3 worm cellular contexts compared by ENCODE assay signal in the genomic region with DNA sequence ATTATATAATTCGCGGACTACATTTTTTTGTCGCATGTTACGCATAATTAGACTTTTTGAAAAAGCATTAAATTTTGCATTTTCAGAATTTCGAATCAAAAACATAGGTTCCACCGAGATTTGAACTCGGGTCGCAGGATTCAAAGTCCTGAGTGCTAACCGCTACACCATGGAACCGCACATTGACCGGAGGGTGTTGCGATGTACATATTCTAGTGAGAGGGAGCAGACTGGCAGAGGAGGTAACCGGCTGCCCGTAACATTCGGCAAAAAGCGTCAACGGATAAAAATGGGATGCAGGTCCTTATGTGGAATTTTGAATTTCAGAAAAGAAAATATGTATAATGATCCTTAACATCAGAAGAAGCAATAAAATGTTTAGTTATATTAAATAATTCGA.
TF ChIP-seq lines count a peak whose summit lies in the region.

No protein-coding gene starts in this region.

TF ChIP-seq in whole organism, L4 larva, 104 proteins besides CTCF, POLR2A, EP300 and RAD21 (continued from another document and continues in another):
- TF ChIP-seq unc-62 (GFP tag; optimal IDR thresholded peaks at IDR 0.05 in 1 of 2; lab: Kevin White, UChicago) (peak in 1 of 2 experiments; percentile 71), unc-62 (tag; optimal IDR thresholded peaks at IDR 0.05; lab: Kevin White, UChicago) (no peak), mxl-2 (GFP tag; conservative IDR thresholded peaks at IDR 0.05; lab: Robert Waterston, UW) (no peak), nhr-10 (tag; optimal IDR thresholded peaks at IDR 0.05; lab: Kevin White, UChicago) (no peak), ceh-44 (GFP tag; IDR thresholded peaks at IDR 0.05; lab: Robert Waterston, UW) (0 out of 2 replicates have a peak, but pooled peaks have one; percentile 4), tag-97 (GFP tag; IDR thresholded peaks at IDR 0.05; lab: Robert Waterston, UW) (no peak), madf-5 (GFP tag; IDR thresholded peaks at IDR 0.05; lab: Robert Waterston, UW) (peak in 1 of 2 experiments; percentile 72; a peak in 2 of 4 replicates), snpc-1.2 (GFP tag; IDR thresholded peaks at IDR 0.05; lab: Robert Waterston, UW) (no peak; the same call in 1 of the 2 replicates), F44E2.7 (GFP tag; IDR thresholded peaks at IDR 0.05; lab: Robert Waterston, UW) (0 out of 2 replicates have a peak, but pooled peaks have one; percentile 51), ZK546.5 (tag; optimal IDR thresholded peaks at IDR 0.05; lab: Kevin White, UChicago) (no peak), F49E8.2 (tag; optimal IDR thresholded peaks at IDR 0.05; lab: Kevin White, UChicago; ENCODE audit: borderline replicate concordance) (peak; percentile 45), unc-130 (GFP tag; optimal IDR thresholded peaks at IDR 0.05; lab: Kevin White, UChicago) (no peak), hlh-30 (tag; optimal IDR thresholded peaks at IDR 0.05; lab: Kevin White, UChicago; ENCODE audit: insufficient read depth) (peak; percentile 28), Y5F2A.4 (GFP tag; optimal IDR thresholded peaks at IDR 0.05; lab: Kevin White, UChicago) (peak; percentile 30), nhr-76 (tag; optimal IDR thresholded peaks at IDR 0.05; lab: Kevin White, UChicago) (no peak), fos-1 (tag; optimal IDR thresholded peaks at IDR 0.05; lab: Kevin White, UChicago) (no peak), nhr-48 (tag; optimal IDR thresholded peaks at IDR 0.05; lab: Kevin White, UChicago) (peak; percentile 36), R02D3.7 (tag; optimal IDR thresholded peaks at IDR 0.05; lab: Kevin White, UChicago) (no peak), rbr-2 (tag; optimal IDR thresholded peaks at IDR 0.05; lab: Kevin White, UChicago) (peak; percentile 36), F37D6.2 (tag; optimal IDR thresholded peaks at IDR 0.05; lab: Kevin White, UChicago) (peak; percentile 34), tra-1 (GFP tag; IDR thresholded peaks at IDR 0.05; lab: Robert Waterston, UW) (no peak), aly-2 (tag; optimal IDR thresholded peaks at IDR 0.05; lab: Kevin White, UChicago) (no peak), F10B5.3 (tag; optimal IDR thresholded peaks at IDR 0.05; lab: Kevin White, UChicago) (no peak), mep-1 (tag; optimal IDR thresholded peaks at IDR 0.05; lab: Kevin White, UChicago) (peak; percentile 44), lin-29 (GFP tag; IDR thresholded peaks at IDR 0.05; lab: Robert Waterston, UW) (no peak), skn-1 (tag; optimal IDR thresholded peaks at IDR 0.05; lab: Kevin White, UChicago) (no peak), cey-2 (tag; optimal IDR thresholded peaks at IDR 0.05; lab: Kevin White, UChicago; ENCODE audit: borderline replicate concordance, insufficient read depth) (no peak), nhr-6 (tag; optimal IDR thresholded peaks at IDR 0.05; lab: Kevin White, UChicago) (no peak), madf-9 (GFP tag; conservative IDR thresholded peaks at IDR 0.05; lab: Robert Waterston, UW) (peak; percentile 58), hlh-11 (tag; optimal IDR thresholded peaks at IDR 0.05; lab: Kevin White, UChicago) (peak; percentile 12), mdt-29 (GFP tag; IDR thresholded peaks at IDR 0.05; lab: Robert Waterston, UW) (no peak), jun-1 (tag; optimal IDR thresholded peaks at IDR 0.05; lab: Kevin White, UChicago) (no peak), daf-19 (GFP tag; conservative IDR thresholded peaks at IDR 0.05; lab: Robert Waterston, UW) (no peak), spr-3 (GFP tag; optimal IDR thresholded peaks at IDR 0.05; lab: Kevin White, UChicago) (peak; percentile 6), lin-13 (GFP tag; optimal IDR thresholded peaks at IDR 0.05; lab: Kevin White, UChicago) (peak; percentile 43), ceh-82 (tag; optimal IDR thresholded peaks at IDR 0.05; lab: Kevin White, UChicago) (no peak), F26F4.8 (GFP tag; conservative IDR thresholded peaks at IDR 0.05; lab: Robert Waterston, UW) (peak; percentile 86), pha-4 (GFP tag; IDR thresholded peaks at IDR 0.05; lab: Robert Waterston, UW) (peak; percentile 70; the same call in 1 of the 2 replicates), pha-4 (tag; optimal IDR thresholded peaks at IDR 0.05; lab: Kevin White, UChicago) (no peak), daf-16 (GFP tag; optimal IDR thresholded peaks at IDR 0.05; lab: Kevin White, UChicago) (peak in 1 of 2 experiments; percentile 79), daf-16 (tag; optimal IDR thresholded peaks at IDR 0.05; lab: Kevin White, UChicago) (peak; percentile 44)

TF ChIP-seq in whole organism, late embryonic, 69 proteins besides CTCF, POLR2A, EP300 and RAD21 (continued from another document):
- TF ChIP-seq K02D7.2 (tag; optimal IDR thresholded peaks at IDR 0.05; lab: Kevin White, UChicago) (peak; percentile 42), fax-1 (tag; optimal IDR thresholded peaks at IDR 0.05; lab: Kevin White, UChicago) (peak; percentile 6), unc-3 (GFP tag; conservative IDR thresholded peaks at IDR 0.05; lab: Robert Waterston, UW) (peak; percentile 60), unc-3 (tag; optimal IDR thresholded peaks at IDR 0.05; lab: Kevin White, UChicago) (peak; percentile 12), ceh-45 (GFP tag; IDR thresholded peaks at IDR 0.05; lab: Robert Waterston, UW) (peak; percentile 43; the same call in 1 of the 2 replicates), che-1 (tag; optimal IDR thresholded peaks at IDR 0.05; lab: Kevin White, UChicago) (peak; percentile 28), madf-2 (tag; optimal IDR thresholded peaks at IDR 0.05; lab: Kevin White, UChicago) (no peak), pha-2 (tag; optimal IDR thresholded peaks at IDR 0.05; lab: Kevin White, UChicago) (peak; percentile 61), elt-2 (tag; optimal IDR thresholded peaks at IDR 0.05; lab: Kevin White, UChicago) (peak; percentile 31), zip-5 (tag; optimal IDR thresholded peaks at IDR 0.05; lab: Kevin White, UChicago) (peak; percentile 24), ref-2 (tag; optimal IDR thresholded peaks at IDR 0.05; lab: Kevin White, UChicago) (peak; percentile 62)

TF ChIP-seq in whole organism, mixed stage, embryonic, 35 proteins besides CTCF, POLR2A, EP300 and RAD21 (continued from another document):
- TF ChIP-seq unc-120 (tag; optimal IDR thresholded peaks at IDR 0.05; lab: Kevin White, UChicago; ENCODE audit: poor library complexity, severe bottlenecking) (peak; percentile 20), pha-4 (tag; optimal IDR thresholded peaks at IDR 0.05; lab: Kevin White, UChicago) (no peak), cnd-1 (tag; optimal IDR thresholded peaks at IDR 0.05; lab: Kevin White, UChicago) (peak; percentile 74), ham-2 (GFP tag; optimal IDR thresholded peaks at IDR 0.05; lab: Kevin White, UChicago) (peak; percentile 27), mls-2 (tag; optimal IDR thresholded peaks at IDR 0.05; lab: Kevin White, UChicago) (no peak), ceh-39 (tag; optimal IDR thresholded peaks at IDR 0.05; lab: Kevin White, UChicago) (no peak)
